Fruit fly (Drosophila melanogaster) whole organism, embryonic: ENCODE data around the gene syd.

Experiments
- ATbp ChIP-seq: fragments of 200-800 bp; sonication (Bioruptor generic); optimal IDR thresholded peaks from 2 replicates; lab custom pipeline; 2017; ENCODE audit warnings: missing biosample characterization, mild to moderate bottlenecking, missing genetic modification characterization, missing genetic modification reagents
- Atf6 ChIP-seq: fragments of 200-800 bp; sonication (Bioruptor generic); IDR thresholded peaks from 2 replicates; pipeline ENCODE4 v1.3.6; 2022; ENCODE audit warnings: missing biosample characterization, missing genetic modification characterization
- Awh ChIP-seq: fragments of 200-800 bp; sonication (Bioruptor generic); IDR thresholded peaks from 2 replicates; pipeline ENCODE4, ENCODE4 v1.3.6; 2022; ENCODE audit warnings: missing biosample characterization, missing genetic modification characterization
- BEAF-32 ChIP-seq: fragments of 200-800 bp; sonication (Bioruptor generic); optimal IDR thresholded peaks from 3 replicates; lab custom pipeline; 2017; ENCODE audit warnings: missing biosample characterization, missing genetic modification characterization, mild to moderate bottlenecking, moderate library complexity, missing genetic modification reagents
- CG10654 ChIP-seq: fragments of 200-800 bp; sonication (Bioruptor generic); optimal IDR thresholded peaks from 2 replicates; lab custom pipeline; 2016; ENCODE audit warnings: missing biosample characterization, missing genetic modification characterization
- CG11247 ChIP-seq: fragments of 200-800 bp; sonication (Bioruptor generic); IDR thresholded peaks from 2 replicates; pipeline ENCODE4 v1.3.6; 2022; ENCODE audit warnings: missing biosample characterization, missing genetic modification characterization
- CG11696 ChIP-seq: fragments of 200-800 bp; sonication (Bioruptor generic); IDR thresholded peaks from 2 replicates; pipeline ENCODE4 v1.3.6; 2022; ENCODE audit warnings: missing biosample characterization, missing genetic modification characterization
- CG12071 ChIP-seq: fragments of 200-800 bp; sonication (Bioruptor generic); optimal IDR thresholded peaks from 3 replicates; lab custom pipeline; 2018; ENCODE audit warnings: missing biosample characterization, mild to moderate bottlenecking, missing genetic modification characterization
- CG14860 ChIP-seq: fragments of 200-800 bp; sonication (Bioruptor generic); IDR thresholded peaks from 3 replicates; pipeline ENCODE4 v1.3.6; 2022; ENCODE audit warnings: missing biosample characterization, missing genetic modification characterization; ENCODE audit not compliant: partially characterized antibody
- CG1603 ChIP-seq: fragments of 200-800 bp; sonication (Bioruptor generic); optimal IDR thresholded peaks from 2 replicates; lab custom pipeline; 2019; ENCODE audit warnings: missing biosample characterization, mild to moderate bottlenecking, missing genetic modification characterization, moderate library complexity
- CG34224 ChIP-seq: fragments of 200-800 bp; sonication (Bioruptor generic); IDR thresholded peaks from 3 replicates; pipeline ENCODE4 v1.3.6; 2022; ENCODE audit warnings: missing biosample characterization, missing genetic modification characterization; ENCODE audit not compliant: partially characterized antibody
- CG4404 ChIP-seq: fragments of 200-800 bp; sonication (Bioruptor generic); IDR thresholded peaks from 2 replicates; pipeline ENCODE4 v1.3.6; 2022; ENCODE audit warnings: missing biosample characterization, missing genetic modification characterization
- CG6689 ChIP-seq: fragments of 200-800 bp; sonication (Bioruptor generic); IDR thresholded peaks from 2 replicates; pipeline ENCODE4 v1.3.6; 2022; ENCODE audit warnings: missing biosample characterization, missing genetic modification characterization
- CG6854 ChIP-seq: fragments of 200-800 bp; sonication (Bioruptor generic); optimal IDR thresholded peaks from 3 replicates; lab custom pipeline; 2017; ENCODE audit warnings: missing biosample characterization, mild to moderate bottlenecking, missing genetic modification characterization
- CG8924 ChIP-seq: fragments of 200-800 bp; optimal IDR thresholded peaks from 3 replicates; lab custom pipeline; 2019; ENCODE audit warnings: missing biosample characterization, mild to moderate bottlenecking, missing genetic modification characterization, moderate library complexity
- CG9215 ChIP-seq: fragments of 200-800 bp; sonication (Bioruptor generic); IDR thresholded peaks from 2 replicates; pipeline ENCODE4 v1.3.6; 2022; ENCODE audit warnings: missing biosample characterization, missing genetic modification characterization
- CG9876 ChIP-seq: fragments of 200-800 bp; sonication (Bioruptor generic); optimal IDR thresholded peaks from 2 replicates; lab custom pipeline; 2016; ENCODE audit warnings: missing biosample characterization, missing genetic modification characterization
- D ChIP-seq, 2 experiments: fragments of 200-800 bp in 1 of 2; fragments of >200 bp in 1 of 2; sonication (Bioruptor generic) in 1 of 2; optimal IDR thresholded peaks; 2 replicates in 1 of 2; 3 replicates in 1 of 2; lab custom pipeline; 2017; ENCODE audit warnings: mild to moderate bottlenecking in 1 of 2, missing biosample characterization in 1 of 2, missing genetic modification characterization in 1 of 2, missing genetic modification reagents in 1 of 2
- Dfd ChIP-seq, 2 experiments: fragments of >200 bp; optimal IDR thresholded peaks; 2 replicates each; lab custom pipeline; 2017; ENCODE audit warnings: missing biosample characterization in 2 of 2, missing genetic modification characterization in 2 of 2
- Dll ChIP-seq: fragments of 200-800 bp; sonication (Bioruptor generic); IDR thresholded peaks from 4 replicates; pipeline ENCODE4 v1.3.6; 2022; ENCODE audit warnings: missing biosample characterization, missing genetic modification characterization; ENCODE audit not compliant: partially characterized antibody
- Dref ChIP-seq: fragments of 200-800 bp; sonication (Bioruptor generic); IDR thresholded peaks from 2 replicates; pipeline ENCODE4 v1.3.6; 2022; ENCODE audit warnings: missing biosample characterization, missing genetic modification characterization
- Hr39 ChIP-seq: fragments of >200 bp; optimal IDR thresholded peaks from 2 replicates; lab custom pipeline; 2017
- Hr78 ChIP-seq, 2 experiments: fragments of 200-800 bp in 1 of 2; fragments of >200 bp in 1 of 2; sonication (Bioruptor generic) in 1 of 2; optimal IDR thresholded peaks; 2 replicates each; lab custom pipeline; 2017 to 2019; ENCODE audit warnings: missing biosample characterization in 2 of 2, missing genetic modification characterization in 2 of 2, mild to moderate bottlenecking in 1 of 2, moderate library complexity in 1 of 2
- Lhr ChIP-seq: fragments of 200-800 bp; sonication (Bioruptor generic); optimal IDR thresholded peaks from 3 replicates; lab custom pipeline; 2017; ENCODE audit warnings: mild to moderate bottlenecking, missing biosample characterization, missing genetic modification reagents, missing genetic modification characterization
- Lpt ChIP-seq: fragments of >200 bp; optimal IDR thresholded peaks from 2 replicates; lab custom pipeline; 2018; ENCODE audit warnings: missing biosample characterization, missing genetic modification characterization
- MTF-1 ChIP-seq: fragments of 200-800 bp; sonication (Bioruptor generic); optimal IDR thresholded peaks from 2 replicates; lab custom pipeline; 2018; ENCODE audit warnings: missing biosample characterization, mild to moderate bottlenecking, missing genetic modification characterization, borderline replicate concordance
- Meics ChIP-seq: fragments of 200-800 bp; sonication (Bioruptor generic); optimal IDR thresholded peaks from 2 replicates; lab custom pipeline; 2017; ENCODE audit warnings: missing biosample characterization, mild to moderate bottlenecking, missing genetic modification characterization
- NC2β ChIP-seq: fragments of 200-800 bp; sonication (Bioruptor generic); optimal IDR thresholded peaks from 2 replicates; lab custom pipeline; 2016; ENCODE audit warnings: missing biosample characterization, missing genetic modification characterization
- Oli ChIP-seq: fragments of 200-800 bp; sonication (Bioruptor generic); optimal IDR thresholded peaks from 2 replicates; lab custom pipeline; 2018; ENCODE audit warnings: missing biosample characterization, mild to moderate bottlenecking, missing genetic modification characterization, moderate library complexity
- Opbp ChIP-seq: fragments of 200-800 bp; sonication (Bioruptor generic); IDR thresholded peaks from 3 replicates; pipeline ENCODE4 v1.3.6; 2022; ENCODE audit warnings: missing biosample characterization, missing genetic modification characterization; ENCODE audit not compliant: partially characterized antibody
- Ptx1 ChIP-seq: fragments of 200-800 bp; sonication (Bioruptor generic); IDR thresholded peaks from 2 replicates; pipeline ENCODE4 v1.3.6; 2022; ENCODE audit warnings: missing biosample characterization, missing genetic modification characterization
- Six4 ChIP-seq: fragments of 200-800 bp; sonication (Bioruptor generic); optimal IDR thresholded peaks from 2 replicates; lab custom pipeline; 2016; ENCODE audit warnings: missing biosample characterization, missing genetic modification characterization
- Sox102F ChIP-seq: fragments of 200-800 bp; sonication (Bioruptor generic); optimal IDR thresholded peaks from 2 replicates; lab custom pipeline; 2018; ENCODE audit warnings: missing biosample characterization, mild to moderate bottlenecking, missing genetic modification characterization, moderate library complexity
- Sry-β ChIP-seq: fragments of 200-800 bp; sonication (Bioruptor generic); optimal IDR thresholded peaks from 2 replicates; lab custom pipeline; 2018; ENCODE audit warnings: missing biosample characterization, mild to moderate bottlenecking, missing genetic modification characterization, moderate library complexity
- abd-A ChIP-seq: fragments of 200-800 bp; sonication (Bioruptor generic); optimal IDR thresholded peaks from 3 replicates; lab custom pipeline; 2019; ENCODE audit warnings: missing biosample characterization, mild to moderate bottlenecking, missing genetic modification characterization, moderate library complexity
- ato ChIP-seq: fragments of 200-800 bp; sonication (Bioruptor generic); IDR thresholded peaks from 2 replicates; pipeline ENCODE4 v1.3.6; 2022; ENCODE audit warnings: missing biosample characterization, missing genetic modification characterization; ENCODE audit not compliant: partially characterized antibody
- bcd ChIP-seq: fragments of 200-800 bp; sonication (Bioruptor generic); optimal IDR thresholded peaks from 2 replicates; lab custom pipeline; 2017; ENCODE audit warnings: missing biosample characterization, mild to moderate bottlenecking, missing genetic modification characterization
- cg ChIP-seq: fragments of 200-800 bp; sonication (Bioruptor generic); optimal IDR thresholded peaks from 3 replicates; lab custom pipeline; 2019; ENCODE audit warnings: missing biosample characterization, mild to moderate bottlenecking, missing genetic modification characterization, moderate library complexity
- en ChIP-seq: fragments of 200-800 bp; sonication (Bioruptor generic); optimal IDR thresholded peaks from 2 replicates; lab custom pipeline; 2016; ENCODE audit warnings: missing biosample characterization, missing genetic modification characterization
- fu2 ChIP-seq: fragments of 200-800 bp; sonication (Bioruptor generic); optimal IDR thresholded peaks from 2 replicates; lab custom pipeline; 2016; ENCODE audit warnings: missing biosample characterization, missing genetic modification characterization
- mirr ChIP-seq: fragments of 200-800 bp; sonication (Bioruptor generic); optimal IDR thresholded peaks from 3 replicates; lab custom pipeline; 2018; ENCODE audit warnings: missing biosample characterization, mild to moderate bottlenecking, missing genetic modification characterization
- nau ChIP-seq: fragments of 200-800 bp; sonication (Bioruptor generic); optimal IDR thresholded peaks from 3 replicates; lab custom pipeline; 2017; ENCODE audit warnings: missing biosample characterization, mild to moderate bottlenecking, missing genetic modification characterization, missing genetic modification reagents
- nerfin-2 ChIP-seq: fragments of 200-800 bp; sonication (Bioruptor generic); IDR thresholded peaks from 2 replicates; pipeline ENCODE4 v1.3.6; 2022; ENCODE audit warnings: missing biosample characterization, missing genetic modification characterization; ENCODE audit not compliant: partially characterized antibody
- p53 ChIP-seq: fragments of 200-800 bp; sonication (Bioruptor generic); optimal IDR thresholded peaks from 2 replicates; lab custom pipeline; 2016; ENCODE audit warnings: missing biosample characterization, missing genetic modification characterization
- sc ChIP-seq, 3 experiments: fragments of >200 bp in 2 of 3; fragments of 200-800 bp in 1 of 3; sonication (Bioruptor generic) in 1 of 3; optimal IDR thresholded peaks; 2 replicates in 2 of 3; 3 replicates in 1 of 3; lab custom pipeline; 2017; ENCODE audit warnings: mild to moderate bottlenecking in 1 of 3, missing biosample characterization in 1 of 3, missing genetic modification characterization in 1 of 3, missing genetic modification reagents in 1 of 3
- sr ChIP-seq: fragments of 200-800 bp; sonication (Bioruptor generic); IDR thresholded peaks from 3 replicates; pipeline ENCODE4 v1.3.6; 2022; ENCODE audit warnings: missing biosample characterization, missing genetic modification characterization
- tin ChIP-seq: fragments of 200-800 bp; sonication (Bioruptor generic); optimal IDR thresholded peaks from 3 replicates; lab custom pipeline; 2016; ENCODE audit warnings: missing biosample characterization, missing genetic modification characterization

Gene syd

DNA sequence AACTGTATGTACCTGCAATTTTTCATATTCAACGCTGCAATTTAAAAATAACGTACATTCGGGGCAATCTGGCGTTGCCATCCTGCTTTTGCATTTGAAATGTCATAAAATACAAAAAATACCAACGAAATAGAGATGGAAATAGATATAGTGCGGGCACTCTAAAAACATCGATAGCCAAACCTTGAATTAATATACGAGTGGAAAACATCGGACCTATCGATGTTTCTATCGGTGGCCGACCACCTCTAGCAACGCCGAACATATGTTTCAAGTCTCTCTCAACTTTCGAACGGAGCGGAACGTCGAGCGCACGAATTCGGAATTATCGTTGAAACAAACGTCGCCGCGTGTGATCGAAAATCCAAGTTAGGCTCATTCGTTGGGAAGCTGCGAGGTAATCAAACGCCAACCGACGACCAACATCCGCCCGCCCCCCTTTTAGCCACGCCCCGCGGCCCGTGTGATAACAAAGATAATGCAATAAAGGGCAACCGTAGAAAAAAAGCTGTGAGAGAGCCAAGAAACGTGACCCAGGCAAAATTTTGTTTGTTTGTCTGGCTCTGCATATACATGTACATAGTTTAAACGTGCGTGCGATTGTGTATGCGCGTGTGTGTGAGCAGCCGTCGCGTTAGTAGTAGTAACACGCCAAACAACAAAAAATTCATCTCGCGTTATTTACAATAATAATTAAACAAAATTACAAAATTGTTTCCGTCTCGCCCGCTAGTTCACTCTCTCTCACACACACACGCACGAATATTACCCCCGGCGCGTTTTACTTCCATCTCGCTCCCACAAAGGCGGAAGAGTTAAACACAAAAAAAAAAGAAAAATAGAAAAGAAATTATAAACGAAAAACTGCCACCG is 43.1 kb upstream of the syd start, which contains the start of gene nmo (continued):
- TF ChIP-seq fu2 (GFP tag; lab: Kevin White, UChicago) (no peak), CG14860 (GFP tag; lab: Robert Waterston, UW) (no peak), sc (optimal IDR thresholded peaks at IDR 0.05; lab: Kevin White, UChicago) (no peak), sc (GFP tag; optimal IDR thresholded peaks at IDR 0.05; lab: Kevin White, UChicago) (no peak), bcd (GFP tag; lab: Kevin White, UChicago) (no peak), Dref (GFP tag; lab: Robert Waterston, UW) (no peak), Six4 (no peak), Awh (GFP tag; lab: Robert Waterston, UW) (no peak), CG10654 (GFP tag; lab: Kevin White, UChicago) (no peak), CG11696 (no peak), nerfin-2 (GFP tag; lab: Robert Waterston, UW) (no peak), CG1603 (tag; lab: Kevin White, UChicago) (peak; percentile 50), CG12071 (GFP tag; lab: Kevin White, UChicago) (no peak), ATbp (GFP tag; lab: Kevin White, UChicago) (peak; percentile 5), Meics (GFP tag; lab: Kevin White, UChicago) (no peak), ato (GFP tag; lab: Robert Waterston, UW) (no peak), Sry-β (no peak), Sox102F (GFP tag; lab: Kevin White, UChicago) (no peak), Hr39 (lab: Kevin White, UChicago) (no peak), CG4404 (GFP tag; lab: Robert Waterston, UW) (no peak), CG6854 (GFP tag; lab: Kevin White, UChicago) (no peak), Dfd (GFP tag; optimal IDR thresholded peaks at IDR 0.05; lab: Kevin White, UChicago) (no peak), abd-A (peak; percentile 52), CG9876 (no peak), CG9215 (GFP tag; lab: Robert Waterston, UW) (no peak), cg (peak; percentile 84), Hr78 (GFP tag; optimal IDR thresholded peaks at IDR 0.05; lab: Kevin White, UChicago) (peak in 1 of 2 experiments; percentile 56), Lhr (peak; percentile 24), sr (GFP tag; lab: Robert Waterston, UW) (no peak), CG8924 (tag; lab: Kevin White, UChicago) (peak; percentile 52), CG6689 (GFP tag; lab: Robert Waterston, UW) (no peak), MTF-1 (GFP tag; lab: Kevin White, UChicago) (no peak), Oli (tag; lab: Kevin White, UChicago) (peak; percentile 9), D (optimal IDR thresholded peaks at IDR 0.05; lab: Kevin White, UChicago) (peak; percentile 63), D (GFP tag; optimal IDR thresholded peaks at IDR 0.05; lab: Kevin White, UChicago) (no peak), Atf6 (GFP tag; lab: Robert Waterston, UW) (no peak), BEAF-32 (peak; percentile 98), Lpt (GFP tag; lab: Kevin White, UChicago) (no peak), Opbp (GFP tag; lab: Robert Waterston, UW) (no peak), Dll (GFP tag; lab: Robert Waterston, UW) (no peak), en (GFP tag; lab: Kevin White, UChicago) (no peak), tin (GFP tag; lab: Kevin White, UChicago) (peak; percentile 34), CG11247 (GFP tag; lab: Robert Waterston, UW) (no peak), Ptx1 (GFP tag; lab: Robert Waterston, UW) (no peak), NC2β (GFP tag; lab: Kevin White, UChicago) (no peak), nau (GFP tag; lab: Kevin White, UChicago) (peak; percentile 14), CG34224 (GFP tag; lab: Robert Waterston, UW) (no peak), mirr (no peak), p53 (no peak)
